Fruit fly (Drosophila melanogaster) S2 (cell line): ENCODE measurements around the gene CG1137.

Experiments
- CG8478 ChIP-seq: fragments of >200 bp; optimal IDR thresholded peaks from 2 replicates; lab custom pipeline; 2018
- CTCF ChIP-seq, 2 experiments: fragments of >200 bp; optimal IDR thresholded peaks; 2 replicates each; lab custom pipeline; 2018

Gene CG1137

DNA sequence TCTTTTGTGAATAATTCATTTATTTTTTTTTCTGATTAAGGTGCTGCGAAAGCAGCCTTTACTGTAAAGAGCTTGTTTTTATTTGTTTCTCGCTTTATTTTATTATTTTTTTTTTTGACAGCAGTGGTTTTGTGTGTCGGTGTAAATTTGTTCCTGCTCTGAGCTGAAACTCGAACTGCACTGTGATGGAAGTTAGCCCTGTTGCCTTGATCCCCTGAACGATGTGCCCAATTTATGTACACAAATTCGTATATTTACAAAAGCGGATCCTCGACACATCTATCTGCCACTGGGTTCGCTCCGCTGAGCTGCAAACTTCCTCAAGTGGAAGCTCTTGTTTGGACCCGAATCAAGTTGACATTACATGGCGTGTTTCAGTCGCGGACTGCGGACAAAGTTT, at the start of gene CG1137:
Gene CG1137, minus strand, starts transcription at position 101 of the 400 bp plus-strand sequence.
- no peak for TF ChIP-seq CG8478 (lab: Kevin White, UChicago)
- TF ChIP-seq CTCF (optimal IDR thresholded peaks at IDR 0.05; lab: Kevin White, UChicago): no peak

DNA sequence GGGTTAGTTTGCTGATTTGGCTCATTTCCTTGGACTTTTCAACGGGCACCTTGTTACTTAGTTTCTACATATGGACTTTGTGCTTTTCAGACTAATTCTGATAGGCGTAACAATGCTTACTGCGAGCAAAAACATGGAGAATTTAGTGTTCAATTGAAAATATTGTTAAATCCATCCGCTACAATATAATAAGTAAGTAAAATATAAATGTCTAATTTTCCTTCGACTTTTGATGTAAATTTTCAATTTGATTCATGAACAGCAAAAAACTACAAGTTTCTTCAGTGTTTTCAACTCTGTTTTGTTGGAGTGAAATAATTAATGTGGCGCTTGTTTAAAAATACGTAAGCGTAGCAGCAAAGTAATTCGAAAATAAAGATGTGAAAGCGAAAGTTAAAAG, 48.7 kb upstream of the CG1137 start, which contains the start of gene glob2:
Gene glob2, minus strand, starts transcription at position 101 of the 400 bp plus-strand sequence.
- no peak for TF ChIP-seq CG8478 (lab: Kevin White, UChicago)
- TF ChIP-seq CTCF (optimal IDR thresholded peaks at IDR 0.05; lab: Kevin White, UChicago): no peak

DNA sequence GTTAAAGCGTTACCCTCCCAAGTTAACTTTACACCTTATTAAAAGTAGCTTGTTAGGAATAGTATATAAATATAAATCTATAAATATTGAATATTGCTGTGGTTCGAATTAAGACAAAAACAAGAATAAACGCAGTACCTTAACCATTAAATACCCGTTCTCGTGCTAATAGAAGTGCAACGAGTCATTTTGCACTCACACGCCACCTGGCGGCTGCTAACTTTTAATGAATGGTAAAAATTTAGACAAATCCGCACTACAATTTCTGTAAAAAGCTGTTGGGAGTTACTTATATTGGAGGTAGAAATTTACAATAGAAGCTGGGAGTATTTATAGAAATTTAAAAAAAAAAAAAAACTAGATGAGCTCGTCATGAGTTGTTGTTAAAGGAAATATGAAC, 45.0 kb upstream of the CG1137 start:
- TF ChIP-seq CTCF (optimal IDR thresholded peaks at IDR 0.05; lab: Kevin White, UChicago) (peak; percentile 21 to 73), CG8478 (lab: Kevin White, UChicago) (no peak)

DNA sequence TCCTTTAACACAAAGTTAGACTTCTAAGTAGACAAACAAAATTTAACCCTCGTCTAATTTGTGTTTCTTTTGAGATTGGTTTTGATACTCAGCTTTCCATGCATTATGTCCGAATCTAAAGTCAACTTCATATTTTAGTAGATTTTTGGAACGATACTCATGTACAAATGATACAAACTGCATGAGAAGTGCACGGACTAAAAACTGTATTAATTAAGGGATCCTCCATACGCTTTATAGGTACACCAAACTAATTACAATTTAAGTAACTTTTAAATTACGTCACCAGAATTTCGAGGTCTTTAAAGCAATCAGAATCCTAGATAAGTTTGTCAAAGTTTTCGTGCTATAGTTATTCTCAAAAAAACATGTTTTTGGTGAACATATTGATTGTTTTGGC, 40.8 kb upstream of the CG1137 start, which contains the start of gene CG31482:
Gene CG31482, plus strand, starts transcription at position 301 of the 400 bp plus-strand sequence.
- no peak for TF ChIP-seq CG8478 (lab: Kevin White, UChicago)
- TF ChIP-seq CTCF (optimal IDR thresholded peaks at IDR 0.05; lab: Kevin White, UChicago): no peak

DNA sequence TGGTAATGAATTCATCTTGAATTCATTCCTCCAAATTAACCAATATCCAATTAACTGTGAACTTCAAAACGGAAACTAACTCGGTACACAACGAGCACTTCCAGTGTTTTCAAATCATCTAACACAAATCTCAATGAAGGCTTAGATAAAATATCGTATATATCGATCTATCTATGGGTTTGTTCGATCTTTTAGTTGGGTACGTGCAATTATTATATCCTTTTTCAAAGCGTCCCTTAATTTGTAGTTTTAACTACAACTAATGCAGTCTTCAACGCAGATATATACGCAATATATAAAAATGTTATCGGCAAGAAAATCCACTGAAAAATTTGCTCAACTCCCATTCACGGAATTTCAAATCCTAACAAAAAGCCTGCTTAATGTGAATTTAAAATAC, 37.8 kb upstream of the CG1137 start, which contains the start of gene CG1138:
Gene CG1138, minus strand, starts transcription at position 101 of the 400 bp plus-strand sequence.
- TF ChIP-seq CG8478 (lab: Kevin White, UChicago) (no peak), CTCF (optimal IDR thresholded peaks at IDR 0.05; lab: Kevin White, UChicago) (no peak)

DNA sequence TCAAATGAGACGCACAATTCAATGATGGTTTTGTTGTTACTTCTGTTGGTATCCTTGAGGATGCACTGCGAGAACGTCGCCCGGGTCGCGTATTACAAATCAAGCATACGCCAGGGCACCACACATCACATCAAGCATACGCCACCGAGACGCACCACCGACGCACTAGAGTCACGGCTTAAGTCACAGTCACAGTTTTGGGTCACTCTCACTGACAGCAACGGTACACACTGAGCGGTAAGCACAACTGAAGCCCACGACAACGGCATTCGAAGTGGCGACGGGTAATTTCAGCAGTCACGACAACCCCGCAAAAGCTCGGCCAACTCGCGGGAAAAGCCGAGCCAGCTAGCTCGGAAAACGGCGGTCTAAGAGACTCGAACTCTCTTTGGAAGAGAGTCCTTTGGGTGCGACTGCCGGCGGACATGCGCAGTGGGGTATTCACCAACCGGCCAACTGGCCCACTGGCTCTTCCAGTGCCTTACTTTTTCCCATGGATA, 33.0 kb upstream of the CG1137 start, which contains the start of gene dpr11:
Gene dpr11, minus strand, starts transcription at position 263 of the 500 bp plus-strand sequence.
- TF ChIP-seq CG8478 (lab: Kevin White, UChicago) (no peak), CTCF (optimal IDR thresholded peaks at IDR 0.05; lab: Kevin White, UChicago) (no peak)

DNA sequence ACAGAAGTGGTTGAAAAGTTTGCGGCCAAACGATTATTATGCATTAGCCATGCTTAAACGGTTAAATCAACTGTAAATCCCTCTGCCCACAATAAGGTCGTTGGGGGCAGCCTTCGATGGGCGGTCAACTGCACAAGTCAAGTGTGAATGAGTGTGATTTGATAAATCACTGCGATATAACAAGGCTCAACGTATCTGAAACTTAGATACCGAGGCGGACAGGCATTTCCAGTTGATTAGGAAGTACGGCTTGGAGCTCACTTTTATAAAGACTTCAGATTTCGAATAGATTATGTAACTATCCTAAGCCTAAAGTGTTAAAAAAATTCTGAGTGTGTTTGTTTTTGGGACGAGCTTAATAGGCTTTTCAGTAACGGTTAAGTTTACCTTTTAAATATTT, 20.3 kb upstream of the CG1137 start, which contains the start of gene CG2336:
Gene CG2336, plus strand, starts transcription at position 301 of the 400 bp plus-strand sequence.
- TF ChIP-seq CTCF (optimal IDR thresholded peaks at IDR 0.05; lab: Kevin White, UChicago) (no peak), CG8478 (lab: Kevin White, UChicago) (no peak)

DNA sequence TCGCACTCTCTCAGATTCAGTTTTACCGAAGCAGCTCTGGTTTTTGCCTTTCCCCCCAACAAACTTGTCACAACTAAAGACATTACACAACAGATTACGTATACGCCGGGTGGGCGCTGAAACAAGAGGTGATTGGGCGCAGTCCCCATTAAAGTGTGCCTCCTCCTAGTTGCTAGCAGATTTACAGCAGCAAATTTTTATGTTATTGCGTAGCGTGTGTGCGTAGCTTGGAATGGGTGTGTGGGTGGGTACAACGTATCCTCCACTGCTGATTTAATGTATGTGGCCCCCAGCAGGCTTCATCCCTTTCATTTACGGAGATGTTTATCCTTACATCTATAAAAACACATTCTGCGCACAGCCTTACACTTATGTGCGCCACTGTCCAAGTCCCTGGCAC, 8.7 kb upstream of the CG1137 start:
- no peak for TF ChIP-seq CG8478 (lab: Kevin White, UChicago)
- no peak for TF ChIP-seq CTCF (optimal IDR thresholded peaks at IDR 0.05; lab: Kevin White, UChicago)

DNA sequence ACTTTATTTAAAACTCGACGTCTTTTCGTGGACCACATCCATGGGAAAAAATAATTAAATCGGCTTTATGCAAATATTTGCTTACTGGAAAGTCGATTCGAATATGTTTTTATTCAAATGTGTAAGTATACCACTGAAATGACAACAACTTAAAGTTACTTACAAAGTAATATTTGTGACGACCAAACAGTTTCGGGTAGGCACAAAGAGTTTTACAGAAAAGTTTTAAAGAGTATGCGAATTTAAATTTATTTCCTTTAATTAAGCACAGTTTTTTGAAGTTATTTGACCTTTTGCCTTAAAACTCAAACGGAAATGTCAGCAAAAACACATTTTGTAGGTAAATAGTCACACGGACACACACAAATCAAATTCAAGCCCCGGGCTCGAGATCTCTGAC, 11.4 kb downstream of the CG1137 start, which contains the start of gene Pif2:
Gene Pif2, plus strand, starts transcription at position 301 of the 400 bp plus-strand sequence.
- TF ChIP-seq CG8478 (lab: Kevin White, UChicago): no peak
- no peak for TF ChIP-seq CTCF (optimal IDR thresholded peaks at IDR 0.05; lab: Kevin White, UChicago)

DNA sequence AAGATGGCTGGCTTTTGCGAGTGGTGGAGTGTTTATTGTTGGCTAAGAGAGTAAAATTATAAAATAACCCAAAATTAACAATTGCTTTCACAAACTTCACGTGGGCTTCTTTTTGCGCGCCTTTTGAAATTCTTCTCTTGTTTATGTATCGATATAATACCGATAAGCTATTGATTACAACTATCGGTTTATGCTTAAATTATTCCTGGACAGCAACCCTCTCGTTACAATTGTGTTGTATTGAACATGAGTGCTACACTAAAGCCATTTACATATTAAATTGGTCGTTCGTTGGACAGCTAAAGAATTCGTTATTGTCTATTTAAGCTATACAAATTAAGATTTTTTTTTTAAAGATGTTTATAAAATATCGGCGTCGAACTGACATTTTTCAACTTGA, 26.1 kb downstream of the CG1137 start:
- no peak for TF ChIP-seq CG8478 (lab: Kevin White, UChicago)
- TF ChIP-seq CTCF (optimal IDR thresholded peaks at IDR 0.05; lab: Kevin White, UChicago): no peak

DNA sequence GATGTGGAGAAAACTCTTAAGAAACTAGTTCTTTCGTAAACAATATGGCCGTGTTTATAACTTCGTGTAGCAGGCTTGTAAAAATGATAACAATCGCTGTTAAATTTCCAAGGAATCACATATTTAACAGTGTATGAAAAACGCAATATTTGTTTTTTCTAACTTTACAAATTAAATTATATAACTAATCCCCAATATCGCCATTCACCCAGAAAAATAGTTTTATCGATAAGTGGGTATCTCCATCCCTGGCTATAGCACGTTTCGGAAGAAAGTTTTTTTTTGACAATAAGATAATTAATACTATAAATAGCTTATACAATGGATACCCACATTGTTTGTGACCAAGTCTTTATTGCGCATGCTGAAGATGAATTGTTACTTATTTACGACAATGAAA, 32.9 kb downstream of the CG1137 start, which contains the start of gene CG15185:
Gene CG15185, plus strand, starts transcription at position 301 of the 400 bp plus-strand sequence.
- no peak for TF ChIP-seq CTCF (optimal IDR thresholded peaks at IDR 0.05; lab: Kevin White, UChicago)
- TF ChIP-seq CG8478 (lab: Kevin White, UChicago): no peak
